Fruit fly (Drosophila melanogaster): Measurements from ENCODE around the gene CG10405.
A peak's percentile ranks its signal among the peaks of the same experiment; 100 is the strongest.

Gene CG10405

DNA sequence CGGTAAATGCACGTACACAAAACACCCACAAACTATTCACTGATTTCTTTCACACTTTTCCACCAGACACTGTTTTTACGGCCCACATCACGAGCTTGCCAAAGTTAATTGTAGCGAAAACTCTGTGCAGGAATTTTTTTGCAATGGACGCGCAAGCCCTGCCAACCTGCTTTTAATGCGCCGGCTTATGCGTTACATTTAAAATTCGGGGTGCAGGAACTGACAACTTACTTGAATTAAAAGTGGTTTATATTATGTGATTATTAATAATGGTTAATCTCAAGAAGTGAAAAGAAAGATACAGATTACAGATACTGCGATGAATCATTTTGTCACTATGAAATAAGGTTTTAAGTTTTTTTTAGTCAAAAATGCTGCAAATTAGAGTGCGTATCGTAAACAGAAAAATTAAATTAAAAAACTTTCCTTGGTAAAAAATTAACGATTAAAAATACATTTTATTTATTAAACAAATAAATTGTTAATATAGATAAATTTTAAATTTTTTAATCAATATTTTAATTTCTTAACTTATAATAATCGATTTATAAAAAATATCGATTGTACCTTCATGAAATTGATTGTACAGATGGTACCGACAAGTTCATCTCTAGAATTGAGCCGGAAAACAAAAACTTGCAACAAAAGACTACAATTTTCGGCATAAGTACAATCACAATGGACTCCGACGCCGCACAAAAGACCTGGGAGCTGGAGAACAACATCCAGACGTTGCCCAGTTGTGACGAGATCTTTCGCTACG, 15.4 kb downstream of the CG10405 start, which contains the start of the genes CG42232 and CSN5 (continued):
- TF ChIP-seq dati (GFP tag; IDR thresholded peaks at IDR 0.05) (no peak), CoRest (tag; optimal IDR thresholded peaks at IDR 0.05) (peak; percentile 79), PHDP (tag; optimal IDR thresholded peaks at IDR 0.05) (no peak), hth (optimal IDR thresholded peaks at IDR 0.05) (no peak), ranshi (GFP tag; IDR thresholded peaks at IDR 0.05) (no peak), Blimp-1 (GFP tag; optimal IDR thresholded peaks at IDR 0.05) (no peak), Pdp1 (GFP tag; optimal IDR thresholded peaks at IDR 0.05) (peak in 1 of 2 experiments; percentile 36), Bdp1 (GFP tag; optimal IDR thresholded peaks at IDR 0.05) (no peak), Ets97D (GFP tag; optimal IDR thresholded peaks at IDR 0.05) (peak; percentile 32), Atf-2 (GFP tag; optimal IDR thresholded peaks at IDR 0.05) (peak; percentile 22), CG1832 (GFP tag; optimal IDR thresholded peaks at IDR 0.05) (no peak), klu (GFP tag; IDR thresholded peaks at IDR 0.05) (no peak), CG10462 (GFP tag; optimal IDR thresholded peaks at IDR 0.05) (peak; percentile 45), CG11723 (GFP tag; optimal IDR thresholded peaks at IDR 0.05) (no peak), nerfin-1 (tag; optimal IDR thresholded peaks at IDR 0.05) (peak; percentile 99), Optix (GFP tag; IDR thresholded peaks at IDR 0.05) (no peak), CG10654 (GFP tag; optimal IDR thresholded peaks at IDR 0.05) (peak; percentile 67), CG4282 (GFP tag; optimal IDR thresholded peaks at IDR 0.05) (no peak), knrl (GFP tag; IDR thresholded peaks at IDR 0.05; ENCODE audit: partially characterized antibody) (no peak), ewg (GFP tag; optimal IDR thresholded peaks at IDR 0.05) (peak; percentile 15), pnt (GFP tag; optimal IDR thresholded peaks at IDR 0.05) (peak; percentile 65), Camta (GFP tag; optimal IDR thresholded peaks at IDR 0.05) (peak; percentile 22), CG8944 (GFP tag; optimal IDR thresholded peaks at IDR 0.05) (peak; percentile 29), CG6654 (GFP tag; optimal IDR thresholded peaks at IDR 0.05) (no peak), CG1792 (GFP tag; optimal IDR thresholded peaks at IDR 0.05) (no peak), CG6272 (GFP tag; IDR thresholded peaks at IDR 0.05) (peak; percentile 45; the same call in 1 of the 2 replicates), CG4328 (GFP tag; optimal IDR thresholded peaks at IDR 0.05) (peak; percentile 27), disco-r (GFP tag; optimal IDR thresholded peaks at IDR 0.05) (no peak), CG9876 (GFP tag; optimal IDR thresholded peaks at IDR 0.05) (no peak), CG11093 (GFP tag; IDR thresholded peaks at IDR 0.05) (no peak), CG2889 (GFP tag; IDR thresholded peaks at IDR 0.05) (no peak), CG2199 (GFP tag; IDR thresholded peaks at IDR 0.05) (no peak), Awh (GFP tag; IDR thresholded peaks at IDR 0.05) (no peak), ci (GFP tag; IDR thresholded peaks at IDR 0.05) (peak; percentile 50; the same call in 2 of the 3 replicates), Dref (GFP tag; IDR thresholded peaks at IDR 0.05) (peak; percentile 60), CG17385 (GFP tag; optimal IDR thresholded peaks at IDR 0.05) (peak; percentile 49), CG33557 (GFP tag; optimal IDR thresholded peaks at IDR 0.05) (peak; percentile 42), Ada2b (GFP tag; IDR thresholded peaks at IDR 0.05) (peak; percentile 43; the same call in 1 of the 2 replicates), CG10321 (GFP tag; IDR thresholded peaks at IDR 0.05) (no peak), CG2875 (GFP tag; optimal IDR thresholded peaks at IDR 0.05) (peak; percentile 26), CG3163 (GFP tag; optimal IDR thresholded peaks at IDR 0.05) (no peak), Opbp (GFP tag; IDR thresholded peaks at IDR 0.05; ENCODE audit: partially characterized antibody) (no peak; the same call in 2 of the 3 replicates), Hsf (GFP tag; optimal IDR thresholded peaks at IDR 0.05) (peak; percentile 66), Dbx (GFP tag; IDR thresholded peaks at IDR 0.05) (peak; percentile 47; the same call in 1 of the 3 replicates), Dip2 (GFP tag; IDR thresholded peaks at IDR 0.05) (no peak), bbx (GFP tag; IDR thresholded peaks at IDR 0.05; ENCODE audit: partially characterized antibody) (peak; percentile 27; the same call in 1 of the 2 replicates), gfzf (GFP tag; optimal IDR thresholded peaks at IDR 0.05) (peak; percentile 17), Six4 (GFP tag; optimal IDR thresholded peaks at IDR 0.05) (peak; percentile 14), chn (GFP tag; optimal IDR thresholded peaks at IDR 0.05) (peak; percentile 37), CG2678 (tag; optimal IDR thresholded peaks at IDR 0.05) (no peak)
